Fruit fly (Drosophila melanogaster) whole organism, embryonic: ENCODE data around the gene CG15160.

Experiments
- Asciz ChIP-seq: fragments of 200-800 bp; sonication (Bioruptor generic); optimal IDR thresholded peaks from 2 replicates; lab custom pipeline; 2017; ENCODE audit warnings: missing biosample characterization, mild to moderate bottlenecking, missing genetic modification characterization, missing genetic modification reagents
- Bdp1 ChIP-seq: fragments of 200-800 bp; sonication (Bioruptor generic); optimal IDR thresholded peaks from 3 replicates; lab custom pipeline; 2016; ENCODE audit warnings: missing biosample characterization, missing genetic modification characterization
- CG10209 ChIP-seq: fragments of 200-800 bp; sonication (Bioruptor generic); optimal IDR thresholded peaks from 3 replicates; lab custom pipeline; 2017; ENCODE audit warnings: missing biosample characterization, mild to moderate bottlenecking, missing genetic modification characterization, missing genetic modification reagents
- CG10274 ChIP-seq: fragments of 200-800 bp; sonication (Bioruptor generic); optimal IDR thresholded peaks from 3 replicates; lab custom pipeline; 2017; ENCODE audit warnings: missing biosample characterization, mild to moderate bottlenecking, missing genetic modification characterization
- CG10431 ChIP-seq: fragments of 200-800 bp; sonication (Bioruptor generic); optimal IDR thresholded peaks from 3 replicates; lab custom pipeline; 2018; ENCODE audit warnings: missing biosample characterization, mild to moderate bottlenecking, missing genetic modification characterization
- CG10565 ChIP-seq: fragments of 200-800 bp; sonication (Bioruptor generic); optimal IDR thresholded peaks from 3 replicates; lab custom pipeline; 2016; ENCODE audit warnings: missing biosample characterization, mild to moderate bottlenecking, missing genetic modification characterization
- CG12299 ChIP-seq: fragments of 200-800 bp; sonication (Bioruptor generic); optimal IDR thresholded peaks from 2 replicates; lab custom pipeline; 2018; ENCODE audit warnings: missing biosample characterization, mild to moderate bottlenecking, missing genetic modification characterization
- CG12942 ChIP-seq: fragments of 200-800 bp; sonication (Bioruptor generic); optimal IDR thresholded peaks from 3 replicates; lab custom pipeline; 2016; ENCODE audit warnings: missing biosample characterization, missing genetic modification characterization
- CG13287 ChIP-seq: fragments of 200-800 bp; sonication (Bioruptor generic); IDR thresholded peaks from 2 replicates; pipeline ENCODE4 v1.3.6; 2022; ENCODE audit warnings: missing biosample characterization, missing genetic modification characterization; ENCODE audit not compliant: partially characterized antibody
- CG13624 ChIP-seq: fragments of 200-800 bp; sonication (Bioruptor generic); optimal IDR thresholded peaks from 2 replicates; lab custom pipeline; 2016; ENCODE audit warnings: missing biosample characterization, missing genetic modification characterization
- CG14860 ChIP-seq: fragments of 200-800 bp; sonication (Bioruptor generic); IDR thresholded peaks from 3 replicates; pipeline ENCODE4 v1.3.6; 2022; ENCODE audit warnings: missing biosample characterization, missing genetic modification characterization; ENCODE audit not compliant: partially characterized antibody
- CG15479 ChIP-seq: fragments of 200-800 bp; sonication (Bioruptor generic); optimal IDR thresholded peaks from 3 replicates; lab custom pipeline; 2019; ENCODE audit warnings: missing biosample characterization, mild to moderate bottlenecking, missing genetic modification characterization, moderate library complexity
- CG15514 ChIP-seq: fragments of 200-800 bp; sonication (Bioruptor generic); optimal IDR thresholded peaks from 3 replicates; lab custom pipeline; 2017; ENCODE audit warnings: missing biosample characterization, missing genetic modification characterization, mild to moderate bottlenecking, moderate library complexity, missing genetic modification reagents
- CG15601 ChIP-seq: fragments of 200-800 bp; sonication (Bioruptor generic); optimal IDR thresholded peaks from 3 replicates; lab custom pipeline; 2019; ENCODE audit warnings: missing biosample characterization, mild to moderate bottlenecking, missing genetic modification characterization, moderate library complexity
- CG3995 ChIP-seq: fragments of 200-800 bp; sonication (Bioruptor generic); optimal IDR thresholded peaks from 3 replicates; lab custom pipeline; 2016; ENCODE audit warnings: missing biosample characterization, missing genetic modification characterization
- CG4424 ChIP-seq: fragments of 200-800 bp; sonication (Bioruptor generic); optimal IDR thresholded peaks from 3 replicates; lab custom pipeline; 2016; ENCODE audit warnings: missing biosample characterization, missing genetic modification characterization
- CG5180 ChIP-seq: fragments of 200-800 bp; sonication (Bioruptor generic); optimal IDR thresholded peaks from 3 replicates; lab custom pipeline; 2017; ENCODE audit warnings: missing biosample characterization, missing genetic modification characterization, mild to moderate bottlenecking, moderate library complexity, missing genetic modification reagents
- CG6175 ChIP-seq: fragments of 200-800 bp; sonication (Bioruptor generic); IDR thresholded peaks from 3 replicates; pipeline ENCODE4 v1.3.6; 2022; ENCODE audit warnings: missing biosample characterization, missing genetic modification characterization
- CG7839 ChIP-seq: fragments of 200-800 bp; sonication (Bioruptor generic); optimal IDR thresholded peaks from 3 replicates; lab custom pipeline; 2018; ENCODE audit warnings: missing biosample characterization, mild to moderate bottlenecking, missing genetic modification characterization, moderate library complexity
- CG7928 ChIP-seq: fragments of 200-800 bp; sonication (Bioruptor generic); optimal IDR thresholded peaks from 2 replicates; lab custom pipeline; 2017; ENCODE audit warnings: missing biosample characterization, mild to moderate bottlenecking, missing genetic modification characterization
- CG9817 ChIP-seq: fragments of 200-800 bp; sonication (Bioruptor generic); optimal IDR thresholded peaks from 2 replicates; lab custom pipeline; 2018; ENCODE audit warnings: missing biosample characterization, mild to moderate bottlenecking, missing genetic modification characterization, moderate library complexity
- Ets65A ChIP-seq: fragments of 200-800 bp; sonication (Bioruptor generic); peaks from one replicate; lab custom pipeline; 2016; ENCODE audit warnings: missing biosample characterization, missing genetic modification characterization
- Ets97D ChIP-seq: fragments of 200-800 bp; sonication (Bioruptor generic); optimal IDR thresholded peaks from 3 replicates; lab custom pipeline; 2016; ENCODE audit warnings: missing biosample characterization, missing genetic modification characterization
- Gug ChIP-seq: fragments of 200-800 bp; sonication (Bioruptor generic); IDR thresholded peaks from 4 replicates; pipeline ENCODE4 v1.3.6; 2022; ENCODE audit warnings: missing biosample characterization, missing genetic modification characterization
- H15 ChIP-seq: fragments of 200-800 bp; sonication (Bioruptor generic); IDR thresholded peaks from 3 replicates; pipeline ENCODE4 v1.3.6; 2022; ENCODE audit warnings: missing biosample characterization, missing genetic modification characterization
- H2.0 ChIP-seq: fragments of 200-800 bp; sonication (Bioruptor generic); IDR thresholded peaks from 2 replicates; pipeline ENCODE4 v1.3.6; 2022; ENCODE audit warnings: missing biosample characterization, missing genetic modification characterization
- Hand ChIP-seq: fragments of 200-800 bp; sonication (Bioruptor generic); optimal IDR thresholded peaks from 2 replicates; lab custom pipeline; 2017; ENCODE audit warnings: mild to moderate bottlenecking, missing biosample characterization, missing genetic modification reagents, missing genetic modification characterization
- HmgZ ChIP-seq: fragments of 200-800 bp; sonication (Bioruptor generic); optimal IDR thresholded peaks from 2 replicates; lab custom pipeline; 2018; ENCODE audit warnings: missing biosample characterization, mild to moderate bottlenecking, missing genetic modification characterization
- Hr39 ChIP-seq: fragments of >200 bp; optimal IDR thresholded peaks from 2 replicates; lab custom pipeline; 2017
- NfI ChIP-seq: fragments of 200-800 bp; sonication (Bioruptor generic); optimal IDR thresholded peaks from 3 replicates; lab custom pipeline; 2018; ENCODE audit warnings: missing biosample characterization, mild to moderate bottlenecking, missing genetic modification characterization, moderate library complexity
- Ravus ChIP-seq: fragments of 200-800 bp; sonication (Bioruptor generic); IDR thresholded peaks from 2 replicates; pipeline ENCODE4 v1.3.6; 2022; ENCODE audit warnings: missing biosample characterization, missing genetic modification characterization
- Trl ChIP-seq, 3 experiments: fragments of >200 bp in 2 of 3; fragments of 200-800 bp in 1 of 3; sonication (Bioruptor generic) in 1 of 3; optimal IDR thresholded peaks; 2 replicates in 1 of 3; 3 replicates in 2 of 3; lab custom pipeline; 2016 to 2017; ENCODE audit warnings: missing biosample characterization in 1 of 3, missing genetic modification characterization in 1 of 3
- ase ChIP-seq: fragments of 200-800 bp; sonication (Bioruptor generic); IDR thresholded peaks from 3 replicates; pipeline ENCODE4 v1.3.6; 2022; ENCODE audit warnings: missing biosample characterization, missing genetic modification characterization
- az2 ChIP-seq: fragments of 200-800 bp; sonication (Bioruptor generic); optimal IDR thresholded peaks from 3 replicates; lab custom pipeline; 2016; ENCODE audit warnings: missing biosample characterization, missing genetic modification characterization
- dimm ChIP-seq: fragments of 200-800 bp; sonication (Bioruptor generic); IDR thresholded peaks from 2 replicates; pipeline ENCODE4 v1.3.6; 2022; ENCODE audit warnings: missing biosample characterization, missing genetic modification characterization
- en ChIP-seq: fragments of 200-800 bp; sonication (Bioruptor generic); optimal IDR thresholded peaks from 2 replicates; lab custom pipeline; 2016; ENCODE audit warnings: missing biosample characterization, missing genetic modification characterization
- fd96Cb ChIP-seq: fragments of 200-800 bp; sonication (Bioruptor generic); optimal IDR thresholded peaks from 2 replicates; lab custom pipeline; 2018; ENCODE audit warnings: missing biosample characterization, mild to moderate bottlenecking, missing genetic modification characterization, moderate library complexity
- ftz-f1 ChIP-seq: fragments of 200-800 bp; sonication (Bioruptor generic); optimal IDR thresholded peaks from 2 replicates; lab custom pipeline; 2016; ENCODE audit warnings: missing biosample characterization, missing genetic modification characterization
- insv ChIP-seq, 2 experiments: fragments of 200-800 bp; sonication (Bioruptor generic); optimal IDR thresholded peaks; 3 replicates each; lab custom pipeline; 2016 to 2018; ENCODE audit warnings: missing biosample characterization in 2 of 2, missing genetic modification characterization in 2 of 2
- inv ChIP-seq: fragments of 200-800 bp; sonication (Bioruptor generic); IDR thresholded peaks from 2 replicates; pipeline ENCODE4 v1.3.6; 2022; ENCODE audit warnings: missing biosample characterization, missing genetic modification characterization; ENCODE audit not compliant: partially characterized antibody
- ken ChIP-seq: fragments of 200-800 bp; sonication (Bioruptor generic); IDR thresholded peaks from 3 replicates; pipeline ENCODE4 v1.3.6; 2022; ENCODE audit warnings: missing biosample characterization, missing genetic modification characterization
- onecut ChIP-seq: fragments of 200-800 bp; sonication (Bioruptor generic); IDR thresholded peaks from 2 replicates; pipeline ENCODE4 v1.3.6; 2022; ENCODE audit warnings: missing biosample characterization, missing genetic modification characterization
- pita ChIP-seq: fragments of 200-800 bp; sonication (Bioruptor generic); optimal IDR thresholded peaks from 2 replicates; lab custom pipeline; 2017; ENCODE audit warnings: missing biosample characterization, mild to moderate bottlenecking, missing genetic modification characterization
- prd ChIP-seq, 3 experiments: fragments of >200 bp in 2 of 3; fragments of 200-800 bp in 1 of 3; sonication (Bioruptor generic) in 1 of 3; optimal IDR thresholded peaks in 2 of 3; IDR thresholded peaks in 1 of 3; 2 replicates in 2 of 3; 3 replicates in 1 of 3; pipeline versions ENCODE4 v1.3.6 to Lab custom; 2017 to 2022; ENCODE audit warnings: missing biosample characterization in 1 of 3, missing genetic modification characterization in 1 of 3
- pzg ChIP-seq: fragments of 200-800 bp; sonication (Bioruptor generic); optimal IDR thresholded peaks from 3 replicates; lab custom pipeline; 2018; ENCODE audit warnings: missing biosample characterization, mild to moderate bottlenecking, missing genetic modification characterization, moderate library complexity
- row ChIP-seq: fragments of 200-800 bp; sonication (Bioruptor generic); IDR thresholded peaks from 3 replicates; pipeline ENCODE4 v1.3.6; 2022; ENCODE audit warnings: missing biosample characterization, missing genetic modification characterization
- salm ChIP-seq: fragments of 200-800 bp; sonication (Bioruptor generic); optimal IDR thresholded peaks from 2 replicates; lab custom pipeline; 2018; ENCODE audit warnings: missing biosample characterization, mild to moderate bottlenecking, missing genetic modification characterization
- twi ChIP-seq: fragments of 200-800 bp; optimal IDR thresholded peaks from 2 replicates; lab custom pipeline; 2019; ENCODE audit warnings: missing biosample characterization, mild to moderate bottlenecking, missing genetic modification characterization, moderate library complexity
- zen ChIP-seq: fragments of 200-800 bp; sonication (Bioruptor generic); optimal IDR thresholded peaks from 3 replicates; lab custom pipeline; 2018; ENCODE audit warnings: missing biosample characterization, mild to moderate bottlenecking, missing genetic modification characterization, moderate library complexity

Gene CG15160

DNA sequence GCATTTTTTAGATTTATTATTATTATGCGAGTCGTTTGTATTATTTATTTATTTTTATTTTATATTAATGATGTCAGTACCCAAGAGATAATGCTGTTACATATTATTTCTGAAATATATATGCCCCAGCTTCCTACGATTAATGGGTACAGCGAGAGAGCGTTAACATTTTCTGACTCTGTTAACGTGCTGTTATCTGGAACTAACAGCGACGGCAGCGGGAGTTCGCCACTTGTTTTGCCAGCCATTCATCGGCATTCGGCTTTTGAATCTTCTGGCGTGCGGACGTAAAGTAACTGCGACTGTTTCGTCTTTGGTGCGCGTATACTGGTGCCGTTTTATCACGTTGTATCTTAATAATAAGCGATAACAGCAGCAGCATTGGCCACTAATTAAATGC, 26.3 kb downstream of the CG15160 start, which contains the start of gene MESR3 (continued):
- TF ChIP-seq CG13624 (peak; percentile 33), Gug (GFP tag; lab: Robert Waterston, UW) (peak; percentile 17; the same call in 1 of the 4 replicates), CG15601 (tag; lab: Kevin White, UChicago) (peak; percentile 69), H2.0 (GFP tag; lab: Robert Waterston, UW) (peak; percentile 44; the same call in 1 of the 2 replicates), Hand (GFP tag; lab: Kevin White, UChicago) (peak; percentile 61), ase (GFP tag; lab: Robert Waterston, UW) (peak; percentile 66; the same call in 1 of the 3 replicates), CG12942 (GFP tag; lab: Kevin White, UChicago) (no peak), insv (GFP tag; optimal IDR thresholded peaks at IDR 0.05; lab: Kevin White, UChicago) (peak in 1 of 2 experiments; percentile 42), Ets97D (no peak), salm (tag; lab: Kevin White, UChicago) (peak; percentile 9), HmgZ (tag; lab: Kevin White, UChicago) (peak; percentile 44), CG7839 (tag; lab: Kevin White, UChicago) (peak; percentile 82), Asciz (peak; percentile 73), az2 (peak; percentile 19), CG15479 (no peak), en (GFP tag; lab: Kevin White, UChicago) (peak; percentile 5), Trl (optimal IDR thresholded peaks at IDR 0.05; lab: Kevin White, UChicago) (no peak), Trl (GFP tag; optimal IDR thresholded peaks at IDR 0.05; lab: Kevin White, UChicago) (no peak), CG4424 (peak; percentile 74), ken (GFP tag; lab: Robert Waterston, UW) (peak; percentile 19; the same call in 2 of the 3 replicates), CG3995 (GFP tag; lab: Kevin White, UChicago) (peak; percentile 38), CG10565 (GFP tag; lab: Kevin White, UChicago) (no peak), CG14860 (GFP tag; lab: Robert Waterston, UW) (no peak), CG6175 (GFP tag; lab: Robert Waterston, UW) (0 out of 3 replicates have a peak, but pooled peaks have one; percentile 9), CG13287 (peak; percentile 50; the same call in 1 of the 2 replicates), CG7928 (GFP tag; lab: Kevin White, UChicago) (no peak), CG12299 (peak; percentile 42), H15 (GFP tag; lab: Robert Waterston, UW) (0 out of 3 replicates have a peak, but pooled peaks have one; percentile 56), zen (tag; lab: Kevin White, UChicago) (peak; percentile 37), NfI (GFP tag; lab: Kevin White, UChicago) (no peak), prd (optimal IDR thresholded peaks at IDR 0.05; lab: Kevin White, UChicago) (no peak), prd (GFP tag; IDR thresholded peaks at IDR 0.05; lab: Robert Waterston, UW) (peak; percentile 67), fd96Cb (peak; percentile 50), pzg (GFP tag; lab: Kevin White, UChicago) (no peak), CG15514 (GFP tag; lab: Kevin White, UChicago) (peak; percentile 68), CG9817 (tag; lab: Kevin White, UChicago) (peak; percentile 36), Hr39 (lab: Kevin White, UChicago) (no peak), row (peak; percentile 64; the same call in 2 of the 3 replicates), inv (GFP tag; lab: Robert Waterston, UW) (no peak), twi (tag; lab: Kevin White, UChicago) (no peak), Ravus (GFP tag; lab: Robert Waterston, UW) (no peak; the same call in 1 of the 2 replicates), CG10274 (GFP tag; lab: Kevin White, UChicago) (no peak), Bdp1 (no peak), CG5180 (GFP tag; lab: Kevin White, UChicago) (peak; percentile 61), dimm (no peak), onecut (peak; percentile 76), pita (GFP tag; lab: Kevin White, UChicago) (no peak), ftz-f1 (peak; percentile 30), CG10209 (GFP tag; lab: Kevin White, UChicago) (peak; percentile 34), CG10431 (GFP tag; lab: Kevin White, UChicago) (no peak), Ets65A (GFP tag; lab: Kevin White, UChicago) (peak; percentile 31)
